Fruit fly (Drosophila melanogaster) whole organism, embryonic: ENCODE results near the gene ash1.
A peak's percentile ranks its signal among the peaks of the same experiment; 100 is the strongest.

Experiments
- BEAF-32 ChIP-seq: fragments of 200-800 bp; sonication (Bioruptor generic); optimal IDR thresholded peaks from 3 replicates; lab custom pipeline; 2017; ENCODE audit warnings: missing biosample characterization, missing genetic modification characterization, mild to moderate bottlenecking, moderate library complexity, missing genetic modification reagents
- CG10274 ChIP-seq: fragments of 200-800 bp; sonication (Bioruptor generic); optimal IDR thresholded peaks from 3 replicates; lab custom pipeline; 2017; ENCODE audit warnings: missing biosample characterization, mild to moderate bottlenecking, missing genetic modification characterization
- CG10462 ChIP-seq: fragments of 200-800 bp; sonication (Bioruptor generic); optimal IDR thresholded peaks from 2 replicates; lab custom pipeline; 2016; ENCODE audit warnings: missing biosample characterization, missing genetic modification characterization
- CG11456 ChIP-seq: fragments of 200-800 bp; sonication (Bioruptor generic); IDR thresholded peaks from 3 replicates; pipeline ENCODE4 v1.3.6; 2022; ENCODE audit warnings: missing biosample characterization, missing genetic modification characterization
- CG11560 ChIP-seq: fragments of 200-800 bp; sonication (Bioruptor generic); IDR thresholded peaks from 3 replicates; pipeline ENCODE4 v1.3.6; 2022; ENCODE audit warnings: missing biosample characterization, missing genetic modification characterization
- CG13624 ChIP-seq: fragments of 200-800 bp; sonication (Bioruptor generic); optimal IDR thresholded peaks from 2 replicates; lab custom pipeline; 2016; ENCODE audit warnings: missing biosample characterization, missing genetic modification characterization
- CG13775 ChIP-seq: fragments of 200-800 bp; sonication (Bioruptor generic); optimal IDR thresholded peaks from 3 replicates; lab custom pipeline; 2017; ENCODE audit warnings: missing biosample characterization, mild to moderate bottlenecking, missing genetic modification characterization
- CG14860 ChIP-seq: fragments of 200-800 bp; sonication (Bioruptor generic); IDR thresholded peaks from 3 replicates; pipeline ENCODE4 v1.3.6; 2022; ENCODE audit warnings: missing biosample characterization, missing genetic modification characterization; ENCODE audit not compliant: partially characterized antibody
- CG15479 ChIP-seq: fragments of 200-800 bp; sonication (Bioruptor generic); optimal IDR thresholded peaks from 3 replicates; lab custom pipeline; 2019; ENCODE audit warnings: missing biosample characterization, mild to moderate bottlenecking, missing genetic modification characterization, moderate library complexity
- CG1602 ChIP-seq: fragments of 200-800 bp; sonication (Bioruptor generic); optimal IDR thresholded peaks from 3 replicates; lab custom pipeline; 2016; ENCODE audit warnings: missing biosample characterization, missing genetic modification characterization
- CG17361 ChIP-seq: fragments of 200-800 bp; sonication (Bioruptor generic); IDR thresholded peaks from 3 replicates; pipeline ENCODE4 v1.3.6; 2022; ENCODE audit warnings: missing biosample characterization, missing genetic modification characterization
- CG18262 ChIP-seq: fragments of 200-800 bp; optimal IDR thresholded peaks from 3 replicates; lab custom pipeline; 2019; ENCODE audit warnings: missing biosample characterization, mild to moderate bottlenecking, missing genetic modification characterization, moderate library complexity
- CG2120 ChIP-seq: fragments of 200-800 bp; sonication (Bioruptor generic); optimal IDR thresholded peaks from 3 replicates; lab custom pipeline; 2016; ENCODE audit warnings: missing biosample characterization, missing genetic modification characterization
- CG32532 ChIP-seq: fragments of 200-800 bp; sonication (Bioruptor generic); IDR thresholded peaks from 2 replicates; pipeline ENCODE4 v1.3.6; 2022; ENCODE audit warnings: missing biosample characterization, missing genetic modification characterization
- CG3407 ChIP-seq: fragments of 200-800 bp; sonication (Bioruptor generic); optimal IDR thresholded peaks from 2 replicates; lab custom pipeline; 2018; ENCODE audit warnings: missing biosample characterization, mild to moderate bottlenecking, missing genetic modification characterization
- CG43689 ChIP-seq: fragments of 200-800 bp; sonication (Bioruptor generic); IDR thresholded peaks from 2 replicates; pipeline ENCODE4 v1.3.6; 2022; ENCODE audit warnings: missing biosample characterization, missing genetic modification characterization
- CG4854 ChIP-seq: fragments of 200-800 bp; sonication (Bioruptor generic); optimal IDR thresholded peaks from 2 replicates; lab custom pipeline; 2016; ENCODE audit warnings: missing biosample characterization, missing genetic modification characterization, inconsistent platforms
- CG6854 ChIP-seq: fragments of 200-800 bp; sonication (Bioruptor generic); optimal IDR thresholded peaks from 3 replicates; lab custom pipeline; 2017; ENCODE audit warnings: missing biosample characterization, mild to moderate bottlenecking, missing genetic modification characterization
- CG7745 ChIP-seq: fragments of 200-800 bp; sonication (Bioruptor generic); optimal IDR thresholded peaks from 2 replicates; lab custom pipeline; 2018; ENCODE audit warnings: missing biosample characterization, mild to moderate bottlenecking, missing genetic modification characterization, moderate library complexity
- CG8290 ChIP-seq, 3 experiments: fragments of 200-800 bp; sonication (Bioruptor generic); optimal IDR thresholded peaks; 2 replicates each; lab custom pipeline; 2016 to 2019; ENCODE audit warnings: missing biosample characterization in 3 of 3, missing genetic modification characterization in 3 of 3, mild to moderate bottlenecking in 2 of 3, moderate library complexity in 1 of 3
- CG8924 ChIP-seq: fragments of 200-800 bp; optimal IDR thresholded peaks from 3 replicates; lab custom pipeline; 2019; ENCODE audit warnings: missing biosample characterization, mild to moderate bottlenecking, missing genetic modification characterization, moderate library complexity
- CG9609 ChIP-seq: fragments of 200-800 bp; sonication (Bioruptor generic); optimal IDR thresholded peaks from 3 replicates; lab custom pipeline; 2016; ENCODE audit warnings: missing biosample characterization, missing genetic modification characterization
- CG9727 ChIP-seq: fragments of 200-800 bp; sonication (Bioruptor generic); optimal IDR thresholded peaks from 3 replicates; lab custom pipeline; 2017; ENCODE audit warnings: missing biosample characterization, mild to moderate bottlenecking, missing genetic modification characterization
- CoRest ChIP-seq: fragments of 200-800 bp; sonication (Bioruptor generic); optimal IDR thresholded peaks from 3 replicates; lab custom pipeline; 2018; ENCODE audit warnings: missing biosample characterization, mild to moderate bottlenecking, missing genetic modification characterization, moderate library complexity
- Doc2 ChIP-seq: fragments of 200-800 bp; sonication (Bioruptor generic); IDR thresholded peaks from 2 replicates; pipeline ENCODE4 v1.3.6; 2022; ENCODE audit warnings: missing biosample characterization, missing genetic modification characterization
- HHEX ChIP-seq: fragments of 200-800 bp; sonication (Bioruptor generic); optimal IDR thresholded peaks from 3 replicates; lab custom pipeline; 2017; ENCODE audit warnings: missing biosample characterization, mild to moderate bottlenecking, missing genetic modification characterization, missing genetic modification reagents
- HLH3B ChIP-seq: fragments of 200-800 bp; sonication (Bioruptor generic); IDR thresholded peaks from 2 replicates; pipeline ENCODE4 v1.3.6; 2022; ENCODE audit warnings: missing biosample characterization, missing genetic modification characterization
- Lim3 ChIP-seq: fragments of 200-800 bp; sonication (Bioruptor generic); IDR thresholded peaks from 2 replicates; pipeline ENCODE4 v1.3.6; 2022; ENCODE audit warnings: missing biosample characterization, missing genetic modification characterization
- MBD-R2 ChIP-seq: fragments of 200-800 bp; sonication (Bioruptor generic); IDR thresholded peaks from 2 replicates; pipeline ENCODE4 v1.3.6; 2022; ENCODE audit warnings: missing biosample characterization, missing genetic modification characterization
- Myb ChIP-seq: fragments of 200-800 bp; sonication (Bioruptor generic); optimal IDR thresholded peaks from 2 replicates; lab custom pipeline; 2016; ENCODE audit warnings: missing biosample characterization, missing genetic modification characterization
- Nf-YB ChIP-seq: fragments of 200-800 bp; sonication (Bioruptor generic); optimal IDR thresholded peaks from 3 replicates; lab custom pipeline; 2019; ENCODE audit warnings: missing biosample characterization, mild to moderate bottlenecking, missing genetic modification characterization, moderate library complexity
- Scr ChIP-seq: fragments of 200-800 bp; sonication (Bioruptor generic); IDR thresholded peaks from 2 replicates; pipeline ENCODE4 v1.3.6; 2022; ENCODE audit warnings: missing biosample characterization, missing genetic modification characterization; ENCODE audit not compliant: partially characterized antibody
- Sin3A ChIP-seq: fragments of >200 bp; optimal IDR thresholded peaks from 2 replicates; lab custom pipeline; 2018
- abd-A ChIP-seq: fragments of 200-800 bp; sonication (Bioruptor generic); optimal IDR thresholded peaks from 3 replicates; lab custom pipeline; 2019; ENCODE audit warnings: missing biosample characterization, mild to moderate bottlenecking, missing genetic modification characterization, moderate library complexity
- al ChIP-seq: fragments of 200-800 bp; sonication (Bioruptor generic); IDR thresholded peaks from 2 replicates; pipeline ENCODE4 v1.3.6; 2022; ENCODE audit warnings: missing biosample characterization, missing genetic modification characterization
- bigmax ChIP-seq: fragments of 200-800 bp; sonication (Bioruptor generic); optimal IDR thresholded peaks from 2 replicates; lab custom pipeline; 2018; ENCODE audit warnings: missing biosample characterization, mild to moderate bottlenecking, missing genetic modification characterization
- cg ChIP-seq: fragments of 200-800 bp; sonication (Bioruptor generic); optimal IDR thresholded peaks from 3 replicates; lab custom pipeline; 2019; ENCODE audit warnings: missing biosample characterization, mild to moderate bottlenecking, missing genetic modification characterization, moderate library complexity
- croc ChIP-seq: fragments of 200-800 bp; sonication (Bioruptor generic); conservative IDR thresholded peaks from 3 replicates; pipeline ENCODE4 v1.3.6; 2022; ENCODE audit warnings: missing biosample characterization, missing genetic modification characterization
- crol ChIP-seq: fragments of 200-800 bp; sonication (Bioruptor generic); IDR thresholded peaks from 2 replicates; pipeline ENCODE4 v1.3.6; 2022; ENCODE audit warnings: missing biosample characterization, missing genetic modification characterization
- da ChIP-seq: fragments of 200-800 bp; sonication (Bioruptor generic); optimal IDR thresholded peaks from 2 replicates; lab custom pipeline; 2016; ENCODE audit warnings: missing biosample characterization, missing genetic modification characterization
- dpn ChIP-seq, 2 experiments: fragments of 200-800 bp; sonication (Bioruptor generic); optimal IDR thresholded peaks; 3 replicates each; lab custom pipeline; 2016; ENCODE audit warnings: missing biosample characterization in 2 of 2, missing genetic modification characterization in 2 of 2
- esg ChIP-seq: fragments of 200-800 bp; sonication (Bioruptor generic); conservative IDR thresholded peaks from 2 replicates; pipeline ENCODE4 v1.3.6; 2022; ENCODE audit warnings: missing biosample characterization, missing genetic modification characterization
- fu2 ChIP-seq: fragments of 200-800 bp; sonication (Bioruptor generic); optimal IDR thresholded peaks from 2 replicates; lab custom pipeline; 2016; ENCODE audit warnings: missing biosample characterization, missing genetic modification characterization
- maf-S ChIP-seq: fragments of 200-800 bp; sonication (Bioruptor generic); optimal IDR thresholded peaks from 2 replicates; lab custom pipeline; 2016; ENCODE audit warnings: missing biosample characterization, missing genetic modification characterization
- nmo ChIP-seq: fragments of 200-800 bp; sonication (Bioruptor generic); optimal IDR thresholded peaks from 2 replicates; lab custom pipeline; 2018; ENCODE audit warnings: missing biosample characterization, mild to moderate bottlenecking, missing genetic modification characterization, moderate library complexity
- ro ChIP-seq: fragments of 200-800 bp; sonication (Bioruptor generic); IDR thresholded peaks from 2 replicates; pipeline ENCODE4 v1.3.6; 2022; ENCODE audit warnings: missing biosample characterization, missing genetic modification characterization
- row ChIP-seq: fragments of 200-800 bp; sonication (Bioruptor generic); IDR thresholded peaks from 3 replicates; pipeline ENCODE4 v1.3.6; 2022; ENCODE audit warnings: missing biosample characterization, missing genetic modification characterization
- sim ChIP-seq: fragments of 200-800 bp; sonication (Bioruptor generic); IDR thresholded peaks from 2 replicates; pipeline ENCODE4 v1.3.6; 2022; ENCODE audit warnings: missing biosample characterization, missing genetic modification characterization
- tio ChIP-seq: fragments of 200-800 bp; sonication (Bioruptor generic); optimal IDR thresholded peaks from 2 replicates; lab custom pipeline; 2017; ENCODE audit warnings: missing biosample characterization, missing genetic modification characterization, inconsistent platforms
- zen2 ChIP-seq: fragments of 200-800 bp; sonication (Bioruptor generic); IDR thresholded peaks from 3 replicates; pipeline ENCODE4 v1.3.6; 2022; ENCODE audit warnings: missing biosample characterization, missing genetic modification characterization; ENCODE audit not compliant: partially characterized antibody

ash1 gene

DNA sequence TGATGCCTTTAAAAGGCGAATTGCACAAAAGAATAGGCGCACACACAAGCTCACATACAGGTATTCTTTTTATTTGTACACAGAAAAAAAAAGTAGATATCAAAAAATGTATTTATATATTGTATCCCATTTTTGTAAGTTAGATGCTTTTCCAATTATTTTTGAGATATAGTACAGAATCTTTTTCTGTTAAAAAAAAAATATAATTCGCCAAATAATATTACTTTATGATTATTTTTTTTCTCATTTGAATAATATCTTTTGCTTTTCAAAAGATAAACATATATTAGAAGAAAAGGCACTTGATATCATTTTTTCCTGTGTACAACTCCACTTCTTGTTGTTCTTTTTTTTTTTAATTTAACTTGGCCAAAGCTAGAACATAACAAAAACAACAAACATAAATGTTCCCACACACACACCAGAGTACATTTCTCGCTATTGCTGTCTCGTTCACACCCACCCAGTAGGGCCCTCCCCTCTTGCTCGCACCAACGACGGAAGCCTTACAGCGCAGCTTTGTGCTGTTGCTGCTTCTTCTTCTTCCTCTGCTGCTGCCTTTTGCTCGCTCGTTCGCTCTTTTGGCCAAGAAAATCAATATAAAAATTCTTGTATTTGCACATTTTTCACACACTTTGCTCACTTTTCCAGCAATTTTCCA lies 36.4 kb upstream of the ash1 start (continued):
- TF ChIP-seq Sin3A (lab: Kevin White, UChicago) (no peak), CG9609 (no peak), Myb (GFP tag; lab: Kevin White, UChicago) (no peak), ro (GFP tag; lab: Robert Waterston, UW) (no peak), croc (GFP tag; lab: Robert Waterston, UW) (peak; percentile 60), CG13775 (GFP tag; lab: Kevin White, UChicago) (peak; percentile 30), MBD-R2 (peak; percentile 26; the same call in 1 of the 2 replicates), CG10274 (no peak), Lim3 (GFP tag; lab: Robert Waterston, UW) (no peak), CG1602 (GFP tag; lab: Kevin White, UChicago) (peak; percentile 47), tio (GFP tag; lab: Kevin White, UChicago) (peak; percentile 40), CG14860 (GFP tag; lab: Robert Waterston, UW) (no peak), CG18262 (tag; lab: Kevin White, UChicago) (peak; percentile 87), CG8924 (tag; lab: Kevin White, UChicago) (peak; percentile 60), CG7745 (tag; lab: Kevin White, UChicago) (no peak), sim (GFP tag; lab: Robert Waterston, UW) (peak; percentile 67), CG2120 (GFP tag; lab: Kevin White, UChicago) (peak; percentile 64), row (GFP tag; lab: Robert Waterston, UW) (peak; percentile 66), da (GFP tag; lab: Kevin White, UChicago) (no peak), CG13624 (GFP tag; lab: Kevin White, UChicago) (no peak), fu2 (GFP tag; lab: Kevin White, UChicago) (no peak), Nf-YB (GFP tag; lab: Kevin White, UChicago) (peak; percentile 43), CG43689 (GFP tag; lab: Robert Waterston, UW) (no peak), CG8290 (GFP tag; optimal IDR thresholded peaks at IDR 0.05; lab: Kevin White, UChicago) (peak; percentile 26), CG8290 (tag; optimal IDR thresholded peaks at IDR 0.05; lab: Kevin White, UChicago) (peak in 1 of 2 experiments; percentile 16), zen2 (GFP tag; lab: Robert Waterston, UW) (no peak), bigmax (GFP tag; lab: Kevin White, UChicago) (no peak), BEAF-32 (no peak), CG17361 (GFP tag; lab: Robert Waterston, UW) (peak; percentile 96), crol (GFP tag; lab: Robert Waterston, UW) (peak; percentile 63), CG3407 (no peak), Scr (GFP tag; lab: Robert Waterston, UW) (no peak), CG15479 (GFP tag; lab: Kevin White, UChicago) (no peak), CG11560 (tag; lab: Robert Waterston, UW) (no peak), CG32532 (GFP tag; lab: Robert Waterston, UW) (peak; percentile 89), CG11456 (no peak), Doc2 (GFP tag; lab: Robert Waterston, UW) (no peak), maf-S (GFP tag; lab: Kevin White, UChicago) (no peak), dpn (GFP tag; optimal IDR thresholded peaks at IDR 0.05; lab: Kevin White, UChicago) (peak; percentile 14 to 57), HHEX (GFP tag; lab: Kevin White, UChicago) (peak; percentile 51), al (GFP tag; lab: Robert Waterston, UW) (peak; percentile 83; the same call in 1 of the 2 replicates), cg (no peak), nmo (peak; percentile 82), CG10462 (no peak), CG4854 (no peak), abd-A (tag; lab: Kevin White, UChicago) (no peak), CG6854 (peak; percentile 54), HLH3B (GFP tag; lab: Robert Waterston, UW) (peak; percentile 77), CG9727 (peak; percentile 84), CoRest (peak; percentile 87), esg (peak; percentile 49)
